Fruit fly (Drosophila melanogaster) whole organism, embryonic: ENCODE measurements around the gene twe.

Source experiments
- CG10267 ChIP-seq: fragments of 200-800 bp; sonication (Bioruptor generic); optimal IDR thresholded peaks from 2 replicates; lab custom pipeline; 2018; ENCODE audit warnings: missing biosample characterization, mild to moderate bottlenecking, missing genetic modification characterization, moderate library complexity
- CG10654 ChIP-seq: fragments of 200-800 bp; sonication (Bioruptor generic); optimal IDR thresholded peaks from 2 replicates; lab custom pipeline; 2016; ENCODE audit warnings: missing biosample characterization, missing genetic modification characterization
- CG11085 ChIP-seq: fragments of 200-800 bp; sonication (Bioruptor generic); IDR thresholded peaks from 2 replicates; pipeline ENCODE4 v1.3.6; 2022; ENCODE audit warnings: missing biosample characterization, missing genetic modification characterization
- CG11398 ChIP-seq: fragments of 200-800 bp; sonication (Bioruptor generic); optimal IDR thresholded peaks from 2 replicates; lab custom pipeline; 2016; ENCODE audit warnings: missing biosample characterization, missing genetic modification characterization
- CG12155 ChIP-seq: fragments of 200-800 bp; sonication (Bioruptor generic); optimal IDR thresholded peaks from 3 replicates; lab custom pipeline; 2016; ENCODE audit warnings: missing biosample characterization, missing genetic modification characterization
- CG12236 ChIP-seq: fragments of 200-800 bp; sonication (Bioruptor generic); optimal IDR thresholded peaks from 2 replicates; lab custom pipeline; 2016; ENCODE audit warnings: missing biosample characterization, missing genetic modification characterization
- CG14441 ChIP-seq: fragments of 200-800 bp; sonication (Bioruptor generic); IDR thresholded peaks from 2 replicates; pipeline ENCODE4 v1.3.6; 2022; ENCODE audit warnings: missing biosample characterization, missing genetic modification characterization
- CG14667 ChIP-seq: fragments of 200-800 bp; sonication (Bioruptor generic); IDR thresholded peaks from 2 replicates; pipeline ENCODE4 v1.3.6; 2022; ENCODE audit warnings: missing biosample characterization, missing genetic modification characterization
- CG15269 ChIP-seq: fragments of 200-800 bp; sonication (Bioruptor generic); optimal IDR thresholded peaks from 2 replicates; lab custom pipeline; 2018; ENCODE audit warnings: missing biosample characterization, mild to moderate bottlenecking, missing genetic modification characterization, moderate library complexity
- CG1529 ChIP-seq: fragments of 200-800 bp; sonication (Bioruptor generic); optimal IDR thresholded peaks from 3 replicates; lab custom pipeline; 2018; ENCODE audit warnings: missing biosample characterization, missing genetic modification characterization
- CG15479 ChIP-seq: fragments of 200-800 bp; sonication (Bioruptor generic); optimal IDR thresholded peaks from 3 replicates; lab custom pipeline; 2019; ENCODE audit warnings: missing biosample characterization, mild to moderate bottlenecking, missing genetic modification characterization, moderate library complexity
- CG17186 ChIP-seq: fragments of 200-800 bp; sonication (Bioruptor generic); optimal IDR thresholded peaks from 3 replicates; lab custom pipeline; 2017; ENCODE audit warnings: missing biosample characterization, missing genetic modification reagents, missing genetic modification characterization
- CG18476 ChIP-seq: fragments of 200-800 bp; sonication (Bioruptor generic); optimal IDR thresholded peaks from 2 replicates; lab custom pipeline; 2016; ENCODE audit warnings: missing biosample characterization, mild to moderate bottlenecking, missing genetic modification characterization
- CG34224 ChIP-seq: fragments of 200-800 bp; sonication (Bioruptor generic); IDR thresholded peaks from 3 replicates; pipeline ENCODE4 v1.3.6; 2022; ENCODE audit warnings: missing biosample characterization, missing genetic modification characterization; ENCODE audit not compliant: partially characterized antibody
- CG34422 ChIP-seq: fragments of 200-800 bp; sonication (Bioruptor generic); IDR thresholded peaks from 3 replicates; pipeline ENCODE4 v1.3.6; 2022; ENCODE audit warnings: missing biosample characterization, missing genetic modification characterization
- CG4707 ChIP-seq: fragments of 200-800 bp; sonication (Bioruptor generic); optimal IDR thresholded peaks from 2 replicates; lab custom pipeline; 2018; ENCODE audit warnings: missing biosample characterization, mild to moderate bottlenecking, missing genetic modification characterization, moderate library complexity
- CG4730 ChIP-seq: fragments of 200-800 bp; sonication (Bioruptor generic); IDR thresholded peaks from 2 replicates; pipeline ENCODE4 v1.3.6; 2022; ENCODE audit warnings: missing biosample characterization, missing genetic modification characterization
- CG6654 ChIP-seq: fragments of 200-800 bp; sonication (Bioruptor generic); optimal IDR thresholded peaks from 2 replicates; lab custom pipeline; 2017; ENCODE audit warnings: missing biosample characterization, mild to moderate bottlenecking, missing genetic modification characterization
- CG6791 ChIP-seq: fragments of 200-800 bp; sonication (Bioruptor generic); IDR thresholded peaks from 3 replicates; pipeline ENCODE4 v1.3.6; 2022; ENCODE audit warnings: missing biosample characterization, missing genetic modification characterization; ENCODE audit not compliant: partially characterized antibody
- CG9437 ChIP-seq: fragments of 200-800 bp; sonication (Bioruptor generic); optimal IDR thresholded peaks from 2 replicates; lab custom pipeline; 2018; ENCODE audit warnings: missing biosample characterization, mild to moderate bottlenecking, missing genetic modification characterization
- CG9817 ChIP-seq: fragments of 200-800 bp; sonication (Bioruptor generic); optimal IDR thresholded peaks from 2 replicates; lab custom pipeline; 2018; ENCODE audit warnings: missing biosample characterization, mild to moderate bottlenecking, missing genetic modification characterization, moderate library complexity
- CG9876 ChIP-seq: fragments of 200-800 bp; sonication (Bioruptor generic); optimal IDR thresholded peaks from 2 replicates; lab custom pipeline; 2016; ENCODE audit warnings: missing biosample characterization, missing genetic modification characterization
- CG9932 ChIP-seq: fragments of 200-800 bp; sonication (Bioruptor generic); IDR thresholded peaks from 2 replicates; pipeline ENCODE4 v1.3.6; 2022; ENCODE audit warnings: missing biosample characterization, missing genetic modification characterization
- CoRest ChIP-seq: fragments of 200-800 bp; sonication (Bioruptor generic); optimal IDR thresholded peaks from 3 replicates; lab custom pipeline; 2018; ENCODE audit warnings: missing biosample characterization, mild to moderate bottlenecking, missing genetic modification characterization, moderate library complexity
- Deaf1 ChIP-seq: fragments of 200-800 bp; optimal IDR thresholded peaks from 3 replicates; lab custom pipeline; 2019; ENCODE audit warnings: missing biosample characterization, mild to moderate bottlenecking, missing genetic modification characterization, moderate library complexity
- Doc3 ChIP-seq: fragments of 200-800 bp; sonication (Bioruptor generic); IDR thresholded peaks from 3 replicates; pipeline ENCODE4 v1.3.6; 2022; ENCODE audit warnings: missing biosample characterization, missing genetic modification characterization; ENCODE audit not compliant: partially characterized antibody
- HLH54F ChIP-seq: fragments of 200-800 bp; sonication (Bioruptor generic); optimal IDR thresholded peaks from 3 replicates; lab custom pipeline; 2016; ENCODE audit warnings: missing biosample characterization, missing genetic modification characterization
- HLHmδ ChIP-seq: fragments of 200-800 bp; sonication (Bioruptor generic); optimal IDR thresholded peaks from 2 replicates; lab custom pipeline; 2018; ENCODE audit warnings: missing biosample characterization, mild to moderate bottlenecking, missing genetic modification characterization, moderate library complexity
- Max ChIP-seq: fragments of 200-800 bp; sonication (Bioruptor generic); optimal IDR thresholded peaks from 2 replicates; lab custom pipeline; 2016; ENCODE audit warnings: missing biosample characterization, mild to moderate bottlenecking, missing genetic modification characterization
- Rx ChIP-seq: fragments of 200-800 bp; sonication (Bioruptor generic); IDR thresholded peaks from 2 replicates; pipeline ENCODE4 v1.3.6; 2022; ENCODE audit warnings: missing biosample characterization, missing genetic modification characterization
- Side ChIP-seq: fragments of 200-800 bp; sonication (Bioruptor generic); optimal IDR thresholded peaks from 2 replicates; lab custom pipeline; 2016; ENCODE audit warnings: missing biosample characterization, missing genetic modification characterization
- ap ChIP-seq: fragments of 200-800 bp; sonication (Bioruptor generic); IDR thresholded peaks from 2 replicates; pipeline ENCODE4 v1.3.6; 2022; ENCODE audit warnings: missing biosample characterization, missing genetic modification characterization
- cato ChIP-seq: fragments of 200-800 bp; sonication (Bioruptor generic); optimal IDR thresholded peaks from 2 replicates; lab custom pipeline; 2016; ENCODE audit warnings: missing biosample characterization, missing genetic modification characterization, borderline replicate concordance
- chif ChIP-seq, 2 experiments: fragments of 200-800 bp; sonication (Bioruptor generic); optimal IDR thresholded peaks; 3 replicates each; lab custom pipeline; 2016; ENCODE audit warnings: missing biosample characterization in 2 of 2, missing genetic modification characterization in 2 of 2
- crol ChIP-seq: fragments of 200-800 bp; sonication (Bioruptor generic); IDR thresholded peaks from 2 replicates; pipeline ENCODE4 v1.3.6; 2022; ENCODE audit warnings: missing biosample characterization, missing genetic modification characterization
- da ChIP-seq: fragments of 200-800 bp; sonication (Bioruptor generic); optimal IDR thresholded peaks from 2 replicates; lab custom pipeline; 2016; ENCODE audit warnings: missing biosample characterization, missing genetic modification characterization
- dm ChIP-seq: fragments of 200-800 bp; sonication (Bioruptor generic); optimal IDR thresholded peaks from 3 replicates; lab custom pipeline; 2016; ENCODE audit warnings: missing biosample characterization, missing genetic modification characterization
- dmrt99B ChIP-seq: fragments of 200-800 bp; sonication (Bioruptor generic); optimal IDR thresholded peaks from 2 replicates; lab custom pipeline; 2018; ENCODE audit warnings: missing biosample characterization, mild to moderate bottlenecking, missing genetic modification characterization, moderate library complexity
- dpn ChIP-seq, 2 experiments: fragments of 200-800 bp; sonication (Bioruptor generic); optimal IDR thresholded peaks; 3 replicates each; lab custom pipeline; 2016; ENCODE audit warnings: missing biosample characterization in 2 of 2, missing genetic modification characterization in 2 of 2
- h ChIP-seq: fragments of >200 bp; optimal IDR thresholded peaks from 2 replicates; lab custom pipeline; 2017
- hb ChIP-seq: fragments of 200-800 bp; sonication (Bioruptor generic); IDR thresholded peaks from 3 replicates; pipeline ENCODE4 v1.3.6; 2022; ENCODE audit warnings: missing biosample characterization, missing genetic modification characterization; ENCODE audit not compliant: partially characterized antibody
- klu ChIP-seq: fragments of 200-800 bp; sonication (Bioruptor generic); IDR thresholded peaks from 2 replicates; pipeline ENCODE4 v1.3.6; 2022; ENCODE audit warnings: missing biosample characterization, missing genetic modification characterization
- knrl ChIP-seq: fragments of 200-800 bp; sonication (Bioruptor generic); IDR thresholded peaks from 3 replicates; pipeline ENCODE4 v1.3.6; 2022; ENCODE audit warnings: missing biosample characterization, missing genetic modification characterization; ENCODE audit not compliant: partially characterized antibody
- lmd ChIP-seq: fragments of 200-800 bp; sonication (Bioruptor generic); IDR thresholded peaks from 2 replicates; pipeline ENCODE4 v1.3.6; 2022; ENCODE audit warnings: missing biosample characterization, missing genetic modification characterization
- mld ChIP-seq: fragments of 200-800 bp; sonication (Bioruptor generic); IDR thresholded peaks from 3 replicates; pipeline ENCODE4 v1.3.6; 2022; ENCODE audit warnings: missing biosample characterization, missing genetic modification characterization; ENCODE audit not compliant: partially characterized antibody
- sc ChIP-seq, 3 experiments: fragments of >200 bp in 2 of 3; fragments of 200-800 bp in 1 of 3; sonication (Bioruptor generic) in 1 of 3; optimal IDR thresholded peaks; 2 replicates in 2 of 3; 3 replicates in 1 of 3; lab custom pipeline; 2017; ENCODE audit warnings: mild to moderate bottlenecking in 1 of 3, missing biosample characterization in 1 of 3, missing genetic modification characterization in 1 of 3, missing genetic modification reagents in 1 of 3
- tap ChIP-seq: fragments of 200-800 bp; optimal IDR thresholded peaks from 3 replicates; lab custom pipeline; 2019; ENCODE audit warnings: missing biosample characterization, mild to moderate bottlenecking, missing genetic modification characterization, moderate library complexity
- tin ChIP-seq: fragments of 200-800 bp; sonication (Bioruptor generic); optimal IDR thresholded peaks from 3 replicates; lab custom pipeline; 2016; ENCODE audit warnings: missing biosample characterization, missing genetic modification characterization
- wdn ChIP-seq: fragments of 200-800 bp; sonication (Bioruptor generic); IDR thresholded peaks from 2 replicates; pipeline ENCODE4 v1.3.6; 2022; ENCODE audit warnings: missing biosample characterization, missing genetic modification characterization
- zen ChIP-seq: fragments of 200-800 bp; sonication (Bioruptor generic); optimal IDR thresholded peaks from 3 replicates; lab custom pipeline; 2018; ENCODE audit warnings: missing biosample characterization, mild to moderate bottlenecking, missing genetic modification characterization, moderate library complexity

The twe gene

dm6 chr2L:16251598-16252131 lies 10.0 kb downstream of the twe start, which contains the start of gene CG46309 (continued):
- TF ChIP-seq klu = no peak
- peak; percentile 96 for TF ChIP-seq CG6791
- TF ChIP-seq HLH54F (GFP tag; lab: Kevin White, UChicago) = peak; percentile 44
- TF ChIP-seq CG17186 (GFP tag; lab: Kevin White, UChicago) = no peak
- no peak for TF ChIP-seq cato (GFP tag; lab: Kevin White, UChicago)
- no peak for TF ChIP-seq crol
- peak; percentile 35 for TF ChIP-seq CG12155
- peak; percentile 89; the same call in 2 of the 3 replicates for TF ChIP-seq hb (GFP tag; lab: Robert Waterston, UW)
- no peak for TF ChIP-seq CG14441
- no peak for TF ChIP-seq lmd
- TF ChIP-seq CG6654 (GFP tag; lab: Kevin White, UChicago) = no peak
- TF ChIP-seq CG18476 = peak; percentile 19
- TF ChIP-seq CG14667 (GFP tag; lab: Robert Waterston, UW) = no peak
- TF ChIP-seq CG9817 = no peak
- no peak for TF ChIP-seq CG10654 (GFP tag; lab: Kevin White, UChicago)
- TF ChIP-seq dm (GFP tag; lab: Kevin White, UChicago) = no peak
- no peak for TF ChIP-seq zen (tag; lab: Kevin White, UChicago)
- no peak for TF ChIP-seq HLHmδ (GFP tag; lab: Kevin White, UChicago)
- no peak for TF ChIP-seq CG9932
- TF ChIP-seq CG34422 (GFP tag; lab: Robert Waterston, UW) = no peak
- TF ChIP-seq CG11398 (GFP tag; lab: Kevin White, UChicago) = peak; percentile 9
- peak; percentile 47 for TF ChIP-seq tap (tag; lab: Kevin White, UChicago)
- peak; percentile 78; the same call in 2 of the 3 replicates for TF ChIP-seq Doc3 (GFP tag; lab: Robert Waterston, UW)
- TF ChIP-seq CoRest = peak; percentile 19
- peak in 1 of 2 experiments; percentile 42 for TF ChIP-seq chif (GFP tag; optimal IDR thresholded peaks at IDR 0.05; lab: Kevin White, UChicago)
- no peak for TF ChIP-seq Deaf1
- no peak for TF ChIP-seq CG9876
- no peak for TF ChIP-seq CG9437 (GFP tag; lab: Kevin White, UChicago)
- TF ChIP-seq CG4707 (GFP tag; lab: Kevin White, UChicago) = peak; percentile 48
- TF ChIP-seq CG15269 (tag; lab: Kevin White, UChicago) = no peak
- TF ChIP-seq CG12236 (GFP tag; lab: Kevin White, UChicago) = no peak
- peak; percentile 36 for TF ChIP-seq CG10267 (tag; lab: Kevin White, UChicago)
- TF ChIP-seq dmrt99B (tag; lab: Kevin White, UChicago) = no peak
- peak; percentile 4 for TF ChIP-seq tin (GFP tag; lab: Kevin White, UChicago)
- no peak; the same call in 1 of the 3 replicates for TF ChIP-seq mld
- no peak for TF ChIP-seq da (GFP tag; lab: Kevin White, UChicago)
- TF ChIP-seq CG34224 = peak; percentile 96
- TF ChIP-seq CG15479 (GFP tag; lab: Kevin White, UChicago) = peak; percentile 60
- no peak for TF ChIP-seq Max (GFP tag; lab: Kevin White, UChicago)
- no peak; the same call in 2 of the 3 replicates for TF ChIP-seq knrl
- no peak for TF ChIP-seq Rx (GFP tag; lab: Robert Waterston, UW)
- TF ChIP-seq sc (optimal IDR thresholded peaks at IDR 0.05; lab: Kevin White, UChicago) = no peak
- no peak for TF ChIP-seq sc (GFP tag; optimal IDR thresholded peaks at IDR 0.05; lab: Kevin White, UChicago)
- no peak for TF ChIP-seq ap (GFP tag; lab: Robert Waterston, UW)
- TF ChIP-seq wdn (GFP tag; lab: Robert Waterston, UW) = no peak
- TF ChIP-seq h (lab: Kevin White, UChicago) = no peak
- TF ChIP-seq CG4730 = no peak
- peak; percentile 1 to 49 for TF ChIP-seq dpn (GFP tag; optimal IDR thresholded peaks at IDR 0.05; lab: Kevin White, UChicago)
- TF ChIP-seq CG1529 = no peak
- TF ChIP-seq CG11085 (GFP tag; lab: Robert Waterston, UW) = no peak
- no peak for TF ChIP-seq Side (GFP tag; lab: Kevin White, UChicago)
